Worm (Caenorhabditis elegans) whole organism, L1 larva: Measurements from ENCODE around the gene arrd-6.

Experiments used
- Y116A8C.19 ChIP-seq: sonication (generic microtip); optimal IDR thresholded peaks from 2 replicates; lab custom pipeline; 2016; ENCODE audit warnings: missing compliant biosample characterization, missing genetic modification characterization, borderline replicate concordance
- blmp-1 ChIP-seq: fragments of 150-350 bp; optimal IDR thresholded peaks from 2 replicates; lab custom pipeline; 2014; ENCODE audit warnings: missing biosample characterization, missing genetic modification characterization
- ceh-8 ChIP-seq: fragments of 200-800 bp; sonication (Bioruptor generic); optimal IDR thresholded peaks from 2 replicates; lab custom pipeline; 2018; ENCODE audit warnings: mild to moderate bottlenecking, missing genetic modification characterization, moderate library complexity, missing compliant biosample characterization
- ceh-90 ChIP-seq: sonication (generic microtip); optimal IDR thresholded peaks from 2 replicates; lab custom pipeline; 2016; ENCODE audit warnings: missing genetic modification characterization, missing compliant biosample characterization
- dpl-1 ChIP-seq, 3 experiments: fragments of 150-350 bp in 2 of 3; sonication (generic microtip) in 1 of 3; optimal IDR thresholded peaks; 2 replicates each; lab custom pipeline; 2014 to 2017; ENCODE audit warnings: missing biosample characterization in 3 of 3, missing genetic modification characterization in 3 of 3, missing genetic modification reagents in 3 of 3
- efl-1 ChIP-seq, 4 experiments: fragments of 150-350 bp; optimal IDR thresholded peaks in 3 of 4; peaks in 1 of 4; 1 replicate in 1 of 4; 2 replicates in 3 of 4; lab custom pipeline; 2014; ENCODE audit warnings: missing biosample characterization in 2 of 4, missing genetic modification characterization in 2 of 4, missing genetic modification reagents in 2 of 4
- efl-3 ChIP-seq: fragments of 200-800 bp; sonication (Bioruptor generic); optimal IDR thresholded peaks from 2 replicates; lab custom pipeline; 2018; ENCODE audit warnings: mild to moderate bottlenecking, missing genetic modification characterization, missing compliant biosample characterization
- egl-13 ChIP-seq: sonication (generic microtip); optimal IDR thresholded peaks from 2 replicates; lab custom pipeline; 2016; ENCODE audit warnings: missing genotype, missing genetic modification reagents, missing genetic modification characterization, missing compliant biosample characterization
- egl-27 ChIP-seq, 2 experiments: fragments of 150-350 bp in 1 of 2; sonication (generic microtip); optimal IDR thresholded peaks; 3 replicates each; lab custom pipeline; 2017 to 2018; ENCODE audit warnings: missing biosample characterization in 2 of 2, missing genetic modification characterization in 2 of 2, missing genetic modification reagents in 2 of 2
- elt-3 ChIP-seq, 6 experiments: fragments of 150-350 bp in 1 of 6; sonication (generic microtip); optimal IDR thresholded peaks; 2 replicates each; lab custom pipeline; 2017 to 2018; ENCODE audit warnings: missing biosample characterization in 6 of 6, missing genetic modification characterization in 6 of 6, inconsistent platforms in 1 of 6
- ets-5 ChIP-seq: fragments of 200-800 bp; sonication (Bioruptor generic); IDR thresholded peaks from 2 replicates; pipeline ENCODE4 v1.3.6; 2022; ENCODE audit warnings: missing genetic modification characterization, missing compliant biosample characterization
- hlh-4 ChIP-seq: sonication (generic microtip); optimal IDR thresholded peaks from 2 replicates; lab custom pipeline; 2016; ENCODE audit warnings: mild to moderate bottlenecking, missing genetic modification characterization, missing compliant biosample characterization
- hpl-2 ChIP-seq: fragments of 150-350 bp; optimal IDR thresholded peaks from 2 replicates; lab custom pipeline; 2014; ENCODE audit warnings: missing biosample characterization, missing genetic modification reagents, missing genetic modification characterization
- irx-1 ChIP-seq: sonication (generic microtip); optimal IDR thresholded peaks from 2 replicates; lab custom pipeline; 2016; ENCODE audit warnings: missing genetic modification characterization, missing compliant biosample characterization
- isw-1 ChIP-seq: fragments of 200-800 bp; sonication (Bioruptor generic); IDR thresholded peaks from 2 replicates; pipeline ENCODE4 v1.3.6; 2022; ENCODE audit warnings: missing genetic modification characterization, missing compliant biosample characterization
- jun-1 ChIP-seq: fragments of 150-350 bp; optimal IDR thresholded peaks from 2 replicates; lab custom pipeline; 2014; ENCODE audit warnings: missing biosample characterization, missing genetic modification reagents, missing genetic modification characterization
- lin-14 ChIP-seq: fragments of 200-800 bp; sonication (Bioruptor generic); optimal IDR thresholded peaks from 2 replicates; lab custom pipeline; 2018; ENCODE audit warnings: mild to moderate bottlenecking, missing genetic modification characterization, moderate library complexity, missing compliant biosample characterization
- lin-35 ChIP-seq, 2 experiments: fragments of 150-350 bp; optimal IDR thresholded peaks; 2 replicates each; lab custom pipeline; 2014; ENCODE audit warnings: missing biosample characterization in 2 of 2, missing genetic modification characterization in 2 of 2, missing genetic modification reagents in 2 of 2
- lin-39 ChIP-seq: fragments of 150-350 bp; optimal IDR thresholded peaks from 2 replicates; lab custom pipeline; 2014; ENCODE audit warnings: missing biosample characterization, missing genetic modification reagents, missing genetic modification characterization
- lir-3 ChIP-seq: sonication (generic microtip); optimal IDR thresholded peaks from 2 replicates; lab custom pipeline; 2016; ENCODE audit warnings: mild to moderate bottlenecking, missing genetic modification characterization, moderate library complexity, missing compliant biosample characterization; ENCODE audit not compliant: poor library complexity
- mdl-1 ChIP-seq, 2 experiments: fragments of 150-350 bp; optimal IDR thresholded peaks; 2 replicates each; lab custom pipeline; 2014 to 2017; ENCODE audit warnings: missing biosample characterization in 2 of 2, missing genetic modification characterization in 2 of 2, inconsistent platforms in 1 of 2
- mef-2 ChIP-seq: fragments of 150-350 bp; optimal IDR thresholded peaks from 2 replicates; lab custom pipeline; 2014; ENCODE audit warnings: missing biosample characterization, missing genetic modification characterization
- nhr-28 ChIP-seq: fragments of 150-350 bp; optimal IDR thresholded peaks from 2 replicates; lab custom pipeline; 2014; ENCODE audit warnings: missing biosample characterization, missing genetic modification characterization
- nhr-71 ChIP-seq: sonication (generic microtip); optimal IDR thresholded peaks from 2 replicates; lab custom pipeline; 2016; ENCODE audit warnings: mild to moderate bottlenecking, missing genetic modification characterization, moderate library complexity, missing compliant biosample characterization
- nhr-85 ChIP-seq: sonication (generic microtip); peaks from one replicate; lab custom pipeline; 2016; ENCODE audit warnings: missing genetic modification characterization, inconsistent platforms, missing compliant biosample characterization
- nhr-90 ChIP-seq: sonication (generic microtip); optimal IDR thresholded peaks from 2 replicates; lab custom pipeline; 2016; ENCODE audit warnings: mild to moderate bottlenecking, missing genetic modification characterization, missing compliant biosample characterization; ENCODE audit not compliant: poor library complexity
- pqm-1 ChIP-seq: sonication (generic microtip); optimal IDR thresholded peaks from 3 replicates; lab custom pipeline; 2017; ENCODE audit warnings: missing biosample characterization, missing genetic modification characterization
- rnt-1 ChIP-seq: sonication (generic microtip); optimal IDR thresholded peaks from 2 replicates; lab custom pipeline; 2016; ENCODE audit warnings: mild to moderate bottlenecking, missing genetic modification characterization, moderate library complexity, missing compliant biosample characterization
- skn-1 ChIP-seq: fragments of 150-350 bp; optimal IDR thresholded peaks from 2 replicates; lab custom pipeline; 2014; ENCODE audit warnings: missing biosample characterization, missing genetic modification characterization
- sox-4 ChIP-seq: sonication (generic microtip); optimal IDR thresholded peaks from 2 replicates; lab custom pipeline; 2016; ENCODE audit warnings: missing genetic modification characterization, missing compliant biosample characterization
- sptf-1 ChIP-seq: fragments of 150-350 bp; optimal IDR thresholded peaks from 2 replicates; lab custom pipeline; 2014; ENCODE audit warnings: missing biosample characterization, missing genetic modification characterization
- sup-37 ChIP-seq: fragments of 200-800 bp; sonication (Bioruptor generic); optimal IDR thresholded peaks from 2 replicates; lab custom pipeline; 2018; ENCODE audit warnings: mild to moderate bottlenecking, missing genetic modification characterization, missing compliant biosample characterization
- tbx-2 ChIP-seq: sonication (generic microtip); optimal IDR thresholded peaks from 2 replicates; lab custom pipeline; 2016; ENCODE audit warnings: missing genetic modification characterization, missing compliant biosample characterization
- unc-130 ChIP-seq: fragments of 150-350 bp; optimal IDR thresholded peaks from 2 replicates; lab custom pipeline; 2017; ENCODE audit warnings: missing biosample characterization, missing genetic modification characterization, inconsistent platforms
- unc-30 ChIP-seq: sonication (generic microtip); optimal IDR thresholded peaks from 2 replicates; lab custom pipeline; 2017; ENCODE audit warnings: missing biosample characterization, missing genetic modification characterization
- unc-86 ChIP-seq: sonication (generic microtip); optimal IDR thresholded peaks from 2 replicates; lab custom pipeline; 2016; ENCODE audit warnings: missing genetic modification characterization, missing compliant biosample characterization
- xbp-1 ChIP-seq: sonication (generic microtip); optimal IDR thresholded peaks from 2 replicates; lab custom pipeline; 2016; ENCODE audit warnings: missing genetic modification characterization, missing compliant biosample characterization
- zag-1 ChIP-seq: fragments of 150-350 bp; optimal IDR thresholded peaks from 2 replicates; lab custom pipeline; 2014; ENCODE audit warnings: missing biosample characterization, missing genetic modification characterization
- ztf-11 ChIP-seq, 2 experiments: sonication (generic microtip); optimal IDR thresholded peaks; 2 replicates each; lab custom pipeline; 2016 to 2017; ENCODE audit warnings: missing genetic modification characterization in 2 of 2, missing biosample characterization in 1 of 2, missing compliant biosample characterization in 1 of 2

The arrd-6 gene

DNA sequence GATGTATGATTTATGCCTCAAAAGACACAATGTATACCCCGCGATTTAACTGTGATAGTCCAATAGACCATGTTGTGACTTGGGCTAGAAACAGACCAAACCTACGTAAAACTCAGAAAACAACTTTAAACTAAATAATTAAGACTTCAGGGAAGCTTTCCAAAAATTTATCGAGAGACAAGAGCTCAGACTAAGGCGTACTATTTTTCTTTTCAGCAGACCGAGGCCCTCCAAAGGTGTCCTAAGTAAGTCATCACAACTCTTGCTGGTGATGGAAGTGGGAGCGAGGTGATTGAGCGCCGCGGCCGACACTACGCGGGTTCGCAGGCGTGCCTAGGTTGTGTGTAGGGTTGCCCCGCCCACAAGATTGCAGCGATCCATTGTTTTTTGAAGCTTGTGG is 24.5 kb downstream of the arrd-6 start (continued):
- peak; percentile 80 for TF ChIP-seq sup-37 (GFP tag; lab: Kevin White, UChicago)
- TF ChIP-seq ets-5: no peak
- TF ChIP-seq mdl-1 (tag; optimal IDR thresholded peaks at IDR 0.05; lab: Kevin White, UChicago): peak in 1 of 2 experiments; percentile 8
- TF ChIP-seq nhr-90: peak; percentile 92
- peak in 1 of 2 experiments; percentile 50 for TF ChIP-seq ztf-11 (tag; optimal IDR thresholded peaks at IDR 0.05; lab: Kevin White, UChicago)
- TF ChIP-seq dpl-1 (GFP tag; optimal IDR thresholded peaks at IDR 0.05; lab: Kevin White, UChicago): peak; percentile 22 to 38 (median 31)

DNA sequence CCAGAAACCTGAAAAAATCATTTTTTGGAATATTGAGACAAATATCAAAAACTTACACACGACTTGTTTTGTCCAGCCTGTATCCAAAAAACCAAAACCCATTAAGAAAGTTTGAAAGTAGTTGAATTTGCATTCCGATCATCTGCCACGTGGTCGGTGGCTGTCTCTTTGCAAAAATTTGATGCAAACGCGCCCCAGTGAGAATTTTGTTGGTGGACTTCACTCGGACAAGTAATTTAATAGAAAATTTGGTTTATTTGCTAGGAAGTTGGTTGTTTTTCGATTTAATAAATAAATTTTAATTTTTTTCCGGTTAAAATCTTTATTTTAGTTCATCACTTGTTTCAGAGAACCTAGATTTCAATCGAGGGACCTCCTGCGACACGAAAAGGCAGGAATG is 32.8 kb downstream of the arrd-6 start:
- TF ChIP-seq skn-1 (tag; lab: Kevin White, UChicago) (no peak), nhr-90 (no peak), sox-4 (tag; lab: Kevin White, UChicago) (no peak), unc-86 (no peak), isw-1 (no peak), hpl-2 (GFP tag; lab: Kevin White, UChicago) (no peak), lin-14 (GFP tag; lab: Kevin White, UChicago) (no peak), nhr-28 (tag; lab: Kevin White, UChicago) (no peak), irx-1 (tag; lab: Kevin White, UChicago) (no peak), sptf-1 (no peak), egl-13 (tag; lab: Kevin White, UChicago) (no peak), nhr-85 (tag; lab: Kevin White, UChicago) (no peak), mef-2 (tag; lab: Kevin White, UChicago) (no peak)

DNA sequence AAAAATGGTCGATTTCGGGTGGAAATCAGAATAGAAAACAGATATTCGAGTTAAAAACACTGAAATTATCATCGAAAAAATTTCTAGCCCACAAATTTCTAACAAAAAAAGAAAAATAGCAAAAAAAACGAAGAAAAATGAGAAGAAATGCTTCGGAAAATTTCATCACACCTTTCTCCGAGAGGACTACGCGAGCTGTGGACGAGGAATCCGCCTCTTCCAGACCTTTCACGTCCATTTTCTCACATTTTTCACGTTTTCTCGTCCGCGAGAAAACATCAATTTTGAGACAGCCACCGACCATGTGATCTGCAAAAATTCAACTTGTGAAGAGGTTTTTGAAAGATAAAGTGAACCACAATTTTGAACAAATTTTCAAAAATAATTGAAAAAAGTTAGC is 33.9 kb downstream of the arrd-6 start:
- TF ChIP-seq lin-14 (GFP tag; lab: Kevin White, UChicago) (no peak), nhr-71 (tag; lab: Kevin White, UChicago) (peak; percentile 15), lin-35 (GFP tag; optimal IDR thresholded peaks at IDR 0.05; lab: Kevin White, UChicago) (no peak), Y116A8C.19 (no peak), efl-3 (GFP tag; lab: Kevin White, UChicago) (no peak), efl-1 (optimal IDR thresholded peaks at IDR 0.05; lab: Kevin White, UChicago) (no peak), efl-1 (GFP tag; optimal IDR thresholded peaks at IDR 0.05 in 1 of 2; lab: Kevin White, UChicago) (peak in 1 of 2 experiments; percentile 73), pqm-1 (no peak), sox-4 (tag; lab: Kevin White, UChicago) (no peak), lir-3 (no peak), unc-130 (tag; lab: Kevin White, UChicago) (no peak), ceh-8 (no peak), skn-1 (tag; lab: Kevin White, UChicago) (peak; percentile 1), egl-27 (tag; optimal IDR thresholded peaks at IDR 0.05; lab: Kevin White, UChicago) (no peak), jun-1 (tag; lab: Kevin White, UChicago) (no peak), xbp-1 (tag; lab: Kevin White, UChicago) (no peak), unc-30 (tag; lab: Kevin White, UChicago) (no peak), hlh-4 (tag; lab: Kevin White, UChicago) (no peak), hpl-2 (GFP tag; lab: Kevin White, UChicago) (no peak), rnt-1 (tag; lab: Kevin White, UChicago) (peak; percentile 49), dpl-1 (GFP tag; optimal IDR thresholded peaks at IDR 0.05; lab: Kevin White, UChicago) (peak in 1 of 3 experiments; percentile 3), zag-1 (tag; lab: Kevin White, UChicago) (no peak), ceh-90 (tag; lab: Kevin White, UChicago) (peak; percentile 10), elt-3 (tag; optimal IDR thresholded peaks at IDR 0.05; lab: Kevin White, UChicago) (no peak), tbx-2 (tag; lab: Kevin White, UChicago) (no peak), ztf-11 (tag; optimal IDR thresholded peaks at IDR 0.05; lab: Kevin White, UChicago) (no peak), blmp-1 (tag; lab: Kevin White, UChicago) (no peak), lin-39 (tag; lab: Kevin White, UChicago) (no peak)
- TF ChIP-seq, all 84 proteins: peak for 6
